Worm (Caenorhabditis elegans) whole organism, late embryonic: Measurements from ENCODE around the gene acdh-11.

Experiments used
- ama-1 ChIP-seq: fragments of 150-350 bp; optimal IDR thresholded peaks from 2 replicates; lab custom pipeline; 2014
- che-1 ChIP-seq: sonication (generic microtip); optimal IDR thresholded peaks from 2 replicates; lab custom pipeline; 2016; ENCODE audit warnings: mild to moderate bottlenecking, missing genetic modification characterization, missing compliant biosample characterization
- elt-2 ChIP-seq: sonication (generic microtip); optimal IDR thresholded peaks from 2 replicates; lab custom pipeline; 2016; ENCODE audit warnings: missing genetic modification reagents, missing genetic modification characterization, missing compliant biosample characterization
- nhr-11 ChIP-seq: fragments of 150-350 bp; optimal IDR thresholded peaks from 2 replicates; lab custom pipeline; 2014; ENCODE audit warnings: missing biosample characterization, missing genetic modification characterization

ce11 chrIII:10575320-10575719 is 9.3 kb downstream of the acdh-11 start, which contains the start of gene Y45F3A.4:
- TF ChIP-seq elt-2 (tag; lab: Kevin White, UChicago) (no peak), ama-1 (no peak), che-1 (no peak), nhr-11 (tag; lab: Kevin White, UChicago) (no peak)
